Fruit fly (Drosophila melanogaster): ENCODE measurements around the gene oc.

oc gene

dm6 chrX:8669434-8669833, 19.0 kb upstream of the oc start (continued):
- TF ChIP-seq CG18764 (GFP tag; optimal IDR thresholded peaks at IDR 0.05) (no peak), CG42726 (GFP tag; IDR thresholded peaks at IDR 0.05; ENCODE audit: partially characterized antibody) (no peak), Hr3 (GFP tag; optimal IDR thresholded peaks at IDR 0.05) (no peak), CG9876 (GFP tag; optimal IDR thresholded peaks at IDR 0.05) (no peak), CG10274 (GFP tag; optimal IDR thresholded peaks at IDR 0.05) (no peak), CG3281 (GFP tag; optimal IDR thresholded peaks at IDR 0.05) (no peak), CG17328 (GFP tag; IDR thresholded peaks at IDR 0.05) (peak; percentile 51; the same call in 1 of the 2 replicates), esg (GFP tag; conservative IDR thresholded peaks at IDR 0.05) (no peak), CG31441 (GFP tag; IDR thresholded peaks at IDR 0.05) (0 out of 2 replicates have a peak, but pooled peaks have one; percentile 16), CG16863 (GFP tag; optimal IDR thresholded peaks at IDR 0.05) (no peak), CG6254 (GFP tag; optimal IDR thresholded peaks at IDR 0.05) (no peak), Med (GFP tag) (peak; percentile 26), wdn (GFP tag; IDR thresholded peaks at IDR 0.05) (no peak), ERR (GFP tag; optimal IDR thresholded peaks at IDR 0.05) (no peak), sisA (GFP tag; IDR thresholded peaks at IDR 0.05) (peak; percentile 44), HLH4C (GFP tag; IDR thresholded peaks at IDR 0.05; ENCODE audit: partially characterized antibody) (no peak), Mes4 (GFP tag; optimal IDR thresholded peaks at IDR 0.05) (no peak), HHEX (GFP tag; optimal IDR thresholded peaks at IDR 0.05) (no peak), Ptx1 (GFP tag; IDR thresholded peaks at IDR 0.05) (no peak), her (GFP tag; optimal IDR thresholded peaks at IDR 0.05) (no peak), Gsc (GFP tag; IDR thresholded peaks at IDR 0.05) (peak; percentile 29; the same call in 1 of the 2 replicates), fru (optimal IDR thresholded peaks at IDR 0.05) (no peak), CG11696 (GFP tag; IDR thresholded peaks at IDR 0.05) (no peak), CG4282 (GFP tag; optimal IDR thresholded peaks at IDR 0.05) (no peak), CG1024 (GFP tag; IDR thresholded peaks at IDR 0.05) (no peak), CG18262 (tag; optimal IDR thresholded peaks at IDR 0.05) (peak; percentile 27), GATAe (GFP tag; conservative IDR thresholded peaks at IDR 0.05) (no peak), crc (GFP tag; optimal IDR thresholded peaks at IDR 0.05) (no peak), CG8478 (optimal IDR thresholded peaks at IDR 0.05) (no peak), CG33557 (GFP tag; optimal IDR thresholded peaks at IDR 0.05) (peak; percentile 28), B-H2 (GFP tag; optimal IDR thresholded peaks at IDR 0.05) (no peak), Doc2 (GFP tag; IDR thresholded peaks at IDR 0.05) (no peak), CG7928 (GFP tag; optimal IDR thresholded peaks at IDR 0.05) (no peak), Rx (GFP tag; IDR thresholded peaks at IDR 0.05) (no peak; the same call in 1 of the 2 replicates), CG11504 (tag; optimal IDR thresholded peaks at IDR 0.05) (peak; percentile 0), Hand (GFP tag; optimal IDR thresholded peaks at IDR 0.05) (no peak), CG12299 (tag; optimal IDR thresholded peaks at IDR 0.05) (no peak), CG6813 (GFP tag; optimal IDR thresholded peaks at IDR 0.05) (no peak), Doc3 (GFP tag; IDR thresholded peaks at IDR 0.05; ENCODE audit: partially characterized antibody) (no peak), fd96Cb (tag; optimal IDR thresholded peaks at IDR 0.05) (peak; percentile 20), NC2β (GFP tag; optimal IDR thresholded peaks at IDR 0.05) (no peak), CG7271 (tag; optimal IDR thresholded peaks at IDR 0.05) (no peak), Oaz (GFP tag; IDR thresholded peaks at IDR 0.05) (no peak), CG8089 (GFP tag; optimal IDR thresholded peaks at IDR 0.05) (no peak), bbx (GFP tag; IDR thresholded peaks at IDR 0.05; ENCODE audit: partially characterized antibody) (no peak), nmo (GFP tag; optimal IDR thresholded peaks at IDR 0.05) (peak; percentile 25), CG32767 (GFP tag; IDR thresholded peaks at IDR 0.05) (no peak), phol (tag; optimal IDR thresholded peaks at IDR 0.05) (peak; percentile 31), CG10959 (GFP tag; IDR thresholded peaks at IDR 0.05) (peak; percentile 53), HmgD (GFP tag; optimal IDR thresholded peaks at IDR 0.05) (no peak), CG2202 (tag; optimal IDR thresholded peaks at IDR 0.05) (no peak), CG6272 (GFP tag; IDR thresholded peaks at IDR 0.05) (no peak)
